Worm (Caenorhabditis elegans) whole organism, L4 larva: ENCODE results near the gene pigc-1.

Experiments
- R02D3.7 ChIP-seq: fragments of 150-350 bp; sonication (generic microtip); optimal IDR thresholded peaks from 3 replicates; lab custom pipeline; 2014; ENCODE audit warnings: missing biosample characterization, missing genetic modification characterization
- ZK337.2 ChIP-seq: fragments of 200-800 bp; sonication (Bioruptor generic); IDR thresholded peaks from 2 replicates; pipeline ENCODE4 v1.3.6; 2022; ENCODE audit warnings: missing genetic modification reagents, missing genetic modification characterization, missing compliant biosample characterization
- aly-2 ChIP-seq: sonication (generic microtip); optimal IDR thresholded peaks from 2 replicates; lab custom pipeline; 2018; ENCODE audit warnings: missing biosample characterization, missing genetic modification characterization
- ama-1 ChIP-seq: fragments of 150-350 bp; optimal IDR thresholded peaks from 2 replicates; lab custom pipeline; 2014; ENCODE audit warnings: inconsistent platforms, mixed read lengths
- daf-16 ChIP-seq, 3 experiments: sonication (generic microtip); optimal IDR thresholded peaks; 2 replicates each; lab custom pipeline; 2016 to 2017; ENCODE audit warnings: missing genetic modification characterization in 3 of 3, missing genetic modification reagents in 3 of 3, mild to moderate bottlenecking in 2 of 3, missing compliant biosample characterization in 2 of 3, missing biosample characterization in 1 of 3, moderate library complexity in 1 of 3
- duxl-1 ChIP-seq: sonication (generic microtip); optimal IDR thresholded peaks from 2 replicates; lab custom pipeline; 2016; ENCODE audit warnings: mild to moderate bottlenecking, missing genetic modification characterization, moderate library complexity, missing compliant biosample characterization; ENCODE audit not compliant: poor library complexity
- hif-1 ChIP-seq, 2 experiments: sonication (generic microtip); optimal IDR thresholded peaks; 2 replicates each; lab custom pipeline; 2016 to 2017; ENCODE audit warnings: missing compliant biosample characterization in 2 of 2, missing genetic modification characterization in 2 of 2, missing genetic modification reagents in 2 of 2, missing genotype in 2 of 2, mild to moderate bottlenecking in 1 of 2
- hlh-11 ChIP-seq: fragments of 200-800 bp; sonication (Bioruptor generic); optimal IDR thresholded peaks from 2 replicates; lab custom pipeline; 2018; ENCODE audit warnings: mild to moderate bottlenecking, missing genetic modification characterization, missing compliant biosample characterization
- nhr-76 ChIP-seq: fragments of 150-350 bp; optimal IDR thresholded peaks from 2 replicates; lab custom pipeline; 2014; ENCODE audit warnings: missing biosample characterization, missing genetic modification characterization
- pha-4 ChIP-seq, 2 experiments: fragments of 150-350 bp in 1 of 2; fragments of 200-800 bp in 1 of 2; sonication (Bioruptor generic) in 1 of 2; IDR thresholded peaks in 1 of 2; optimal IDR thresholded peaks in 1 of 2; 2 replicates each; pipeline versions ENCODE4 v1.3.6 to Lab custom; 2014 to 2022; ENCODE audit warnings: missing genetic modification characterization in 2 of 2, missing genetic modification reagents in 2 of 2, missing biosample characterization in 1 of 2, missing compliant biosample characterization in 1 of 2
- spr-1 ChIP-seq: sonication (generic microtip); optimal IDR thresholded peaks from 2 replicates; lab custom pipeline; 2016; ENCODE audit warnings: mild to moderate bottlenecking, missing genetic modification characterization, missing compliant biosample characterization
- unc-39 ChIP-seq: sonication (generic microtip); optimal IDR thresholded peaks from 2 replicates; lab custom pipeline; 2017; ENCODE audit warnings: missing biosample characterization, missing genetic modification characterization
- unc-62 ChIP-seq, 3 experiments: fragments of 150-350 bp in 1 of 3; sonication (generic microtip); optimal IDR thresholded peaks in 2 of 3; peaks in 1 of 3; 1 replicate in 1 of 3; 2 replicates in 2 of 3; lab custom pipeline; 2014 to 2017; ENCODE audit warnings: missing biosample characterization in 3 of 3, missing genetic modification characterization in 3 of 3, missing genetic modification reagents in 3 of 3, missing genotype in 1 of 3

DNA sequence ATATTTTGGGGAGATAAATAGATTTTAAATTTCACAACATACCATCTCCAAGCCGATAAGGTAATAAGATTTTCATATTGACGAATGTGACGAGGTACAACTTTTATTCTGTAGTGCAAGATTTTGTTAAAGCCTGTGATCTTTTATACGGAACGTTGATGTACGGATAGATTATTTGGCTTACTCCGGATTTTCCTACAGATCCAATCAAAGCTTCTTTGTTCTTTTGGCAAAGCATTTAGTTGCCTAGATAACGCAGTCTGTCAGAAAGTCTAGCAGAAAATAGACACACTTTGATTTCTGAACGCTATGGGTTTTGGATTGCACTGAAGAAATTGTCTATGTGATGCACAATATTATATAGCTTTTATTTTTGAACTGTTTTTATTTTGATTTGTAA is 43.8 kb downstream of the pigc-1 start, which contains the start of gene F49C12.2:
- TF ChIP-seq duxl-1 (tag; lab: Kevin White, UChicago) (no peak), unc-62 (GFP tag; optimal IDR thresholded peaks at IDR 0.05 in 1 of 2; lab: Kevin White, UChicago) (no peak), unc-62 (tag; optimal IDR thresholded peaks at IDR 0.05; lab: Kevin White, UChicago) (no peak), ZK337.2 (GFP tag; lab: Robert Waterston, UW) (no peak), unc-39 (tag; lab: Kevin White, UChicago) (no peak), hif-1 (tag; optimal IDR thresholded peaks at IDR 0.05; lab: Kevin White, UChicago) (no peak), spr-1 (no peak), daf-16 (GFP tag; optimal IDR thresholded peaks at IDR 0.05; lab: Kevin White, UChicago) (no peak), daf-16 (tag; optimal IDR thresholded peaks at IDR 0.05; lab: Kevin White, UChicago) (no peak), hlh-11 (tag; lab: Kevin White, UChicago) (no peak), nhr-76 (no peak), R02D3.7 (tag; lab: Kevin White, UChicago) (no peak), pha-4 (GFP tag; IDR thresholded peaks at IDR 0.05; lab: Robert Waterston, UW) (no peak), pha-4 (tag; optimal IDR thresholded peaks at IDR 0.05; lab: Kevin White, UChicago) (no peak), ama-1 (no peak), aly-2 (tag; lab: Kevin White, UChicago) (no peak)
